Worm (Caenorhabditis elegans): ENCODE data around the gene wee-1.1.

- TF ChIP-seq fkh-10 (GFP tag; optimal IDR thresholded peaks at IDR 0.05): no peak
- TF ChIP-seq gmeb-2 (tag; optimal IDR thresholded peaks at IDR 0.05): no peak
- TF ChIP-seq ceh-24 (tag; optimal IDR thresholded peaks at IDR 0.05): no peak
- no peak for TF ChIP-seq Y22D7AL.16 (tag; optimal IDR thresholded peaks at IDR 0.05)
- no peak for TF ChIP-seq pag-3 (tag; optimal IDR thresholded peaks at IDR 0.05; ENCODE audit: borderline replicate concordance)
- no peak for TF ChIP-seq F13H6.1 (tag; optimal IDR thresholded peaks at IDR 0.05)
- TF ChIP-seq nfya-1 (tag; optimal IDR thresholded peaks at IDR 0.05): no peak
- no peak for TF ChIP-seq che-1 (tag; optimal IDR thresholded peaks at IDR 0.05)
- no peak for TF ChIP-seq mec-3 (tag; optimal IDR thresholded peaks at IDR 0.05; ENCODE audit: borderline replicate concordance)
- no peak for TF ChIP-seq tbx-2 (tag; optimal IDR thresholded peaks at IDR 0.05)
- TF ChIP-seq ama-1 (optimal IDR thresholded peaks at IDR 0.05): no peak
- no peak for TF ChIP-seq nhr-11 (tag; optimal IDR thresholded peaks at IDR 0.05)
- no peak for TF ChIP-seq pha-2 (tag; optimal IDR thresholded peaks at IDR 0.05)
- no peak for TF ChIP-seq hlh-30 (tag; optimal IDR thresholded peaks at IDR 0.05; ENCODE audit: insufficient read depth)
Observed at ce11 chrII:9544386-9544785, 39.0 kb downstream of the wee-1.1 start, which contains the start of gene sra-7.
